Worm (Caenorhabditis elegans): ENCODE results near the gene C08A9.10.

Gene C08A9.10

DNA sequence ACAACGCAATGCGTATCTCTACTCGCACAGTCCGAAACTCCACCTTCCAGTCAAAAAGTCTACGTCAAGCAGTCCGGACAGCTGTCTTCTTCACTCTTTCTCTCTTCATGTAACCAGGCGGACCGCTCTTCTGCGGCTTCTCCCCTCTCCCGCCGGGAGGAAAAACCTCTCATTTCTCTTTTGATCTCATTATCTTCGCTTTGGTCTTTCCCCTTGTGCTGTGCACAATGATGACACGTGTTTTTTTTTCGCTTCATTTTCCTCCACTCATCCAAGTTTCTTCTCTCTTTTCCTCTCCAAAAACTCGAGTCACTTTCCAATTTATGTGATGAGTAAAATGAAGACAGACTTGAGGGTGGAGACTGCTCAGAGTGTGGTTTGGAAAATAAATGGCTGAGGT is 38.0 kb upstream of the C08A9.10 start, which contains the start of gene F35B3.7:
TSS of gene F35B3.7 (minus strand) at position 133 of the 400 bp plus-strand sequence.
- peak; percentile 27 for TF ChIP-seq hlh-30 (tag; optimal IDR thresholded peaks at IDR 0.05; ENCODE audit: insufficient read depth)
- TF ChIP-seq hif-1 (tag; optimal IDR thresholded peaks at IDR 0.05): no peak
- TF ChIP-seq madf-9 (GFP tag; conservative IDR thresholded peaks at IDR 0.05): no peak
- TF ChIP-seq ZK546.5 (tag; optimal IDR thresholded peaks at IDR 0.05): no peak
- TF ChIP-seq unc-62 (GFP tag; optimal IDR thresholded peaks at IDR 0.05 in 1 of 2): no peak
- TF ChIP-seq unc-62 (tag; optimal IDR thresholded peaks at IDR 0.05): no peak
- no peak for TF ChIP-seq arid-1 (GFP tag; conservative IDR thresholded peaks at IDR 0.05)
- TF ChIP-seq mxl-3 (GFP tag; optimal IDR thresholded peaks at IDR 0.05): peak; percentile 39
- TF ChIP-seq mep-1 (tag; optimal IDR thresholded peaks at IDR 0.05): no peak
- TF ChIP-seq hlh-11 (tag; optimal IDR thresholded peaks at IDR 0.05): peak; percentile 44
- TF ChIP-seq daf-8 (GFP tag; IDR thresholded peaks at IDR 0.05): no peak
- TF ChIP-seq lin-38 (GFP tag; IDR thresholded peaks at IDR 0.05): no peak
- TF ChIP-seq mxl-2 (GFP tag; conservative IDR thresholded peaks at IDR 0.05): no peak
- TF ChIP-seq dmd-8 (GFP tag; IDR thresholded peaks at IDR 0.05): peak; percentile 52; the same call in 1 of the 2 replicates
- TF ChIP-seq dpl-1 (GFP tag; optimal IDR thresholded peaks at IDR 0.05): no peak
- no peak for TF ChIP-seq cey-2 (tag; optimal IDR thresholded peaks at IDR 0.05; ENCODE audit: borderline replicate concordance, insufficient read depth)
- TF ChIP-seq nhr-11 (tag; optimal IDR thresholded peaks at IDR 0.05): peak; percentile 83
- TF ChIP-seq zip-2 (tag; optimal IDR thresholded peaks at IDR 0.05): no peak
- no peak for TF ChIP-seq zfp-2 (tag; optimal IDR thresholded peaks at IDR 0.05)
- no peak for TF ChIP-seq lin-15B (tag; optimal IDR thresholded peaks at IDR 0.05)
- TF ChIP-seq aha-1 (tag): peak; percentile 38

DNA sequence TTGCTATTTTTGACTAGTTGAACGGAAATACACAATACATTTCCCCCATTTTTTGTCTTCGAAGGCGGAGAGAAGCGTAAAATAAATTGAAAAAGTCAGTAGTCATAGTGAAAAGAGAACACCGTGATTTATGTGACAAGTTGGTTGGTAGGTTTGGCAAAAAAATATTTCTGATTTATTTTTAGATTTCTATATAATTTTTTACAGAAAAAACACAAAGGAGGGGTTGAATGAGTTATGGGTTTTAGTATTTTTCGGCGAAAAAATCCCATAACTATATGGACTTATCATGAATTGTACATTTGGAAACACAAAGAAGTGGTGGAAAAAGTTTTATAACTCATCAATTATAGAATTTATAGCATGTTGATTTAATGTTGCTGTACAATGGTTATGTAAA is 35.5 kb upstream of the C08A9.10 start, which contains the start of gene C30G4.2:
TSS of gene C30G4.2 (minus strand) at position 101 of the 400 bp plus-strand sequence.
- no peak for TF ChIP-seq nhr-111 (GFP tag; optimal IDR thresholded peaks at IDR 0.05)
- TF ChIP-seq duxl-1 (tag; optimal IDR thresholded peaks at IDR 0.05; ENCODE audit: poor library complexity): no peak
- TF ChIP-seq attf-4 (tag; optimal IDR thresholded peaks at IDR 0.05): no peak
- TF ChIP-seq egl-27 (tag; optimal IDR thresholded peaks at IDR 0.05): no peak
- no peak for TF ChIP-seq ceh-32 (tag; optimal IDR thresholded peaks at IDR 0.05; ENCODE audit: poor library complexity)
- TF ChIP-seq lim-7 (GFP tag; IDR thresholded peaks at IDR 0.05): no peak
- no peak for TF ChIP-seq mxl-3 (GFP tag; optimal IDR thresholded peaks at IDR 0.05)
- TF ChIP-seq nhr-10 (tag; optimal IDR thresholded peaks at IDR 0.05): no peak
- TF ChIP-seq zag-1 (tag; optimal IDR thresholded peaks at IDR 0.05): no peak
- no peak for TF ChIP-seq jun-1 (tag; optimal IDR thresholded peaks at IDR 0.05)
- no peak for TF ChIP-seq nhr-77 (tag; optimal IDR thresholded peaks at IDR 0.05)
- no peak for TF ChIP-seq lin-29 (GFP tag; IDR thresholded peaks at IDR 0.05)
- TF ChIP-seq F37D6.2 (tag; optimal IDR thresholded peaks at IDR 0.05): no peak
- no peak for TF ChIP-seq set-16 (GFP tag; IDR thresholded peaks at IDR 0.05)

DNA sequence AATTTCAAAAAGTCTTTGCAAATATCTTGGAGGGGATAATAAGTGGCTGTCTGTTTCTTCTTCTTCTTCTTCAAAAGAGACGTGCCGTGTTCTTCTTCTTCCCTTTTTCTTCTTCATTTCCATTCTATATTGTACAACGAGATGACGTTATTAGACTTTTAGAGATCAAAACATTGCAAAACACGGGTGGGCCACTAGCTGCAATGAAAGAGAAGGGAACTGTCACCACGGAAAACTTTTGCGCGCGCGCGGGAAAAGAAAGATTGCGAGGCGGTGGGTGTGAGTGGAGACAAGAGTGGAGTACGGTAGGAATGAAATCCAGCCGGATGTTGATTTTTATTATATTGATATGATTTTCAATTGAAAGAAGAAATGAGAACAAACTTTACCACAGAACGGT is 26.9 kb upstream of the C08A9.10 start:
- peak; percentile 15 for TF ChIP-seq mes-2 (tag; optimal IDR thresholded peaks at IDR 0.05; ENCODE audit: poor library complexity, severe bottlenecking)
- no peak for TF ChIP-seq nhr-25 (tag; optimal IDR thresholded peaks at IDR 0.05; ENCODE audit: borderline replicate concordance, insufficient read depth)
- TF ChIP-seq set-16 (GFP tag; IDR thresholded peaks at IDR 0.05): no peak
- peak; percentile 19 for TF ChIP-seq dpl-1 (GFP tag; optimal IDR thresholded peaks at IDR 0.05)
- no peak for TF ChIP-seq gei-8 (GFP tag; optimal IDR thresholded peaks at IDR 0.05)
- no peak for TF ChIP-seq ces-1 (GFP tag; optimal IDR thresholded peaks at IDR 0.05)
- peak in 1 of 2 experiments; percentile 22 for TF ChIP-seq mdl-1 (tag; optimal IDR thresholded peaks at IDR 0.05)
- TF ChIP-seq hlh-30 (tag; optimal IDR thresholded peaks at IDR 0.05; ENCODE audit: insufficient read depth): peak; percentile 25
- peak; percentile 56 for TF ChIP-seq nhr-28 (tag; optimal IDR thresholded peaks at IDR 0.05)
- TF ChIP-seq fos-1 (tag; optimal IDR thresholded peaks at IDR 0.05): no peak
- TF ChIP-seq spr-1 (tag; optimal IDR thresholded peaks at IDR 0.05): no peak
- peak; percentile 35 for TF ChIP-seq hlh-11 (tag; optimal IDR thresholded peaks at IDR 0.05)
- no peak for TF ChIP-seq F26F4.8 (GFP tag; conservative IDR thresholded peaks at IDR 0.05)
- TF ChIP-seq unc-62 (GFP tag; optimal IDR thresholded peaks at IDR 0.05 in 1 of 2): peak in 1 of 2 experiments; percentile 97
- TF ChIP-seq unc-62 (tag; optimal IDR thresholded peaks at IDR 0.05): no peak
- no peak for TF ChIP-seq spr-3 (GFP tag; optimal IDR thresholded peaks at IDR 0.05)
- peak; percentile 44 for TF ChIP-seq aha-1 (tag)
- TF ChIP-seq egl-43 (GFP tag; IDR thresholded peaks at IDR 0.05): no peak

Measured in whole organism, L4 larva.